Fruit fly (Drosophila melanogaster): ENCODE data around the gene CG46456.

CG46456 gene

DNA sequence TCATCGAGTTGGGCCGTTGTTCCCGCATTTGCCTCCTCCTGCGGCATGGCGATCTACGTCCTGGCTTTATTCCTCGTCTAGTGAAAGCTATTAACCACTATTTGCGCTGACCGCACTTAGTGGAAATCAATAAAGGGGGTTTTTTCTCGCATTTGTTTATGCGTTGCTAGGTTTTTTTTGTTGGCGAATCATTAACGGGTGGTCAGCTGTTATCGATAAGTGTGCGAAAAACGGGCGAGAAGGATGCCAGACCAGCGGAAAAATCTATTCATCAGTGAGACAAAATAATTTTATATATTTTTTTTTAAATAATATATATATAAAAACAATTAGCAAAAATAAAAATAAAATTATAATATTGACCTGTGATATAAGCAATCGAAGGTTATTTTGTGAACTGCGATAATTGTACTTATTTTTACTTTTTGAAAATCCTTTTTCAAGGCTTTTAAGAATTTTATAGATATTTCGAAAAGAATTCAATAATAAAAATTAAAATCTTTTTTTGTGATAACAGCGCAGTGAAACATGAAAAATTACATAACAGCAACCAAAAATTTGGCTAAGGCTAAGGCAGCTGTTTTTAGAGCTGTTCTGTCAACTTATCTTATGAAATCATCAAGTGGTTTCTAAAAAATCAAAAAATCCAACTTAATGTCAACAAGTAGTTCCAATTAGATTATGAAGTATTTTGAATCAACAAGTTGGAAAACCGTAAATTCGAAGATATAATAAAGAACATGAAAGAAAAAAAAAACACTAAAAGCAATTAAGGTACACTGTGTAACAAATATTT is 4.3 kb upstream of the CG46456 start, which contains the start of gene Klp64D:
TSS of gene Klp64D (minus strand) at position 185 of the 796 bp plus-strand sequence.
- TF ChIP-seq dac (GFP tag; optimal IDR thresholded peaks at IDR 0.05) (no peak), lz (GFP tag; optimal IDR thresholded peaks at IDR 0.05) (no peak), CG6808 (GFP tag; optimal IDR thresholded peaks at IDR 0.05) (no peak), Blimp-1 (GFP tag; optimal IDR thresholded peaks at IDR 0.05) (no peak), CG3032 (tag; optimal IDR thresholded peaks at IDR 0.05) (peak; percentile 40), CG8632 (GFP tag; optimal IDR thresholded peaks at IDR 0.05) (peak; percentile 27), CG11294 (GFP tag; IDR thresholded peaks at IDR 0.05) (no peak), Hr4 (GFP tag; optimal IDR thresholded peaks at IDR 0.05) (peak; percentile 14), CG11902 (GFP tag; optimal IDR thresholded peaks at IDR 0.05) (no peak), Sox15 (GFP tag; optimal IDR thresholded peaks at IDR 0.05) (no peak), fd59A (GFP tag; optimal IDR thresholded peaks at IDR 0.05) (no peak), CG32006 (GFP tag; optimal IDR thresholded peaks at IDR 0.05) (peak; percentile 13), vri (GFP tag; optimal IDR thresholded peaks at IDR 0.05) (peak; percentile 45), OdsH (GFP tag; optimal IDR thresholded peaks at IDR 0.05) (peak; percentile 22), svp (GFP tag) (peak; percentile 14), Eip78C (GFP tag) (no peak), cyc (GFP tag; optimal IDR thresholded peaks at IDR 0.05) (no peak), CG15336 (GFP tag; IDR thresholded peaks at IDR 0.05) (no peak), CG8119 (GFP tag; IDR thresholded peaks at IDR 0.05) (no peak), pdm3 (GFP tag; optimal IDR thresholded peaks at IDR 0.05) (no peak), eg (GFP tag; IDR thresholded peaks at IDR 0.05) (0 out of 3 replicates have a peak, but pooled peaks have one; percentile 49), CG10669 (GFP tag; optimal IDR thresholded peaks at IDR 0.05) (no peak), Sox14 (GFP tag; optimal IDR thresholded peaks at IDR 0.05) (no peak), Ets21C (GFP tag; optimal IDR thresholded peaks at IDR 0.05) (no peak), salr (GFP tag; optimal IDR thresholded peaks at IDR 0.05) (no peak), CG3919 (GFP tag; optimal IDR thresholded peaks at IDR 0.05) (no peak), CG8319 (GFP tag; optimal IDR thresholded peaks at IDR 0.05) (no peak), CG6276 (GFP tag; optimal IDR thresholded peaks at IDR 0.05) (no peak), CG1621 (tag; optimal IDR thresholded peaks at IDR 0.05) (no peak), CG10631 (GFP tag; optimal IDR thresholded peaks at IDR 0.05) (peak; percentile 47), CG34406 (GFP tag; optimal IDR thresholded peaks at IDR 0.05) (no peak), Sox102F (GFP tag; optimal IDR thresholded peaks at IDR 0.05) (no peak), Met (GFP tag; optimal IDR thresholded peaks at IDR 0.05) (peak; percentile 24), esn (GFP tag; optimal IDR thresholded peaks at IDR 0.05) (no peak)

DNA sequence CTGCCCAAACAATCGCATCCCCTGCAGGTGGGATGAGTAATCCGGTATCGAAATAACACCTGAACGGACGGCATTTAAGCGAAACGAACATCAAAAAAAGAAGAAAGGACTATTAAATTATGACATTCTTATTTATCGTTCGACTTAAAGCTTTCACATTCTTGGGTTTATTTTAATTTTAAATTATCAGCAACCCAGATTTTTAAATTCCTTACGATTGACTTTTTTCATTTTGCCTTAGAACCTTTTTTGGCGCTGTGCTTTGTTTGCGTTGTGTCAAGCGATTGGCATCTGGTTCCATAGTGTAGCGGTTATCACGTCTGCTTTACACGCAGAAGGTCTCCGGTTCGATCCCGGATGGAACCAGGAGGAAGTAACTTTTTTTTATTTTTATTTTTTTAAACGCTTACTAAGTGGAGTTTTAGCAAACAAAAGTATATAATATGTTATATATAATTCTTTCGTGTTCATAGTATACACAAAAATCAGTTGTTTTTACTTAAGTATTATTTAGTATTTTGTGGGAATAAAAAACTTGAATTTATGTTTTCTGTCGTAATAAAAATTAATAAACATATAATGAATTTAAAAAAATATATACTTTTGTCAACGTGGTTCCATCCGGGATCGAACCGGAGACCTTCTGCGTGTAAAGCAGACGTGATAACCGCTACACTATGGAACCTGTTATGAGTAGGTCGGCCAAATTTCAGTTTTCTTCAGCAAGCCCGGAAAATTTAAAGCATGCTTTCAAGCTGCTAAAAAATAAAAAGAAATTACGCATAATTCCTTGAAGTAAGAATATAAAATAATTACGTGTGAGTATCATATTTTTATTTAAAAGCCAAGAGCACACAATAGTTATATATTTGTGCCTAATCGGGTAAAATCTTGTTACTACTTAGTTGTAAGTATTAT is 1.2 kb upstream of the CG46456 start:
- TF ChIP-seq Eip78C (GFP tag): peak; percentile 57
- peak; percentile 13 for TF ChIP-seq CG9139 (GFP tag; optimal IDR thresholded peaks at IDR 0.05)
- no peak for TF ChIP-seq CG10669 (GFP tag; optimal IDR thresholded peaks at IDR 0.05)
- no peak for TF ChIP-seq OdsH (GFP tag; optimal IDR thresholded peaks at IDR 0.05)
- TF ChIP-seq Eip93F (GFP tag; optimal IDR thresholded peaks at IDR 0.05): peak; percentile 40
- peak; percentile 44 for TF ChIP-seq CG6276 (GFP tag; optimal IDR thresholded peaks at IDR 0.05)
- peak; percentile 12 for TF ChIP-seq svp (GFP tag)

DNA sequence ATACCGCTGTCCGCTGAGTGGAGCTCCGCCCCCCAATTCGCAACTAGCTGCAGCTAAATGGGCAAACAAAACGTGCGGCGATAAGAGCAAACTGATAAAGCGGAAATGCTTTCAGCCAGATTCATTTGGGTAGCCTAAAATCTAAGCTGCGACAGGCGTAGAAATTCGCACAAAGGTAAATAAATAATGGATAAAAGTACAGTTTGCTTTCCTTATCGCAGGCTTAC is 590 bp upstream of the CG46456 start, which contains the start of gene lama:
TSS of gene lama (minus strand) at position 101 of the 227 bp plus-strand sequence.
- TF ChIP-seq fd59A (GFP tag; optimal IDR thresholded peaks at IDR 0.05) (no peak), acj6 (GFP tag; optimal IDR thresholded peaks at IDR 0.05) (no peak), OdsH (GFP tag; optimal IDR thresholded peaks at IDR 0.05) (no peak), salr (GFP tag; optimal IDR thresholded peaks at IDR 0.05) (no peak), CG15336 (GFP tag; IDR thresholded peaks at IDR 0.05) (no peak), net (GFP tag; optimal IDR thresholded peaks at IDR 0.05) (no peak), CG6792 (GFP tag; optimal IDR thresholded peaks at IDR 0.05) (no peak), CG10631 (GFP tag; optimal IDR thresholded peaks at IDR 0.05) (no peak), CG8119 (GFP tag; IDR thresholded peaks at IDR 0.05) (no peak), CG8319 (GFP tag; optimal IDR thresholded peaks at IDR 0.05) (no peak), dsx (GFP tag; optimal IDR thresholded peaks at IDR 0.05; ENCODE audit: poor library complexity, severe bottlenecking) (no peak), lz (GFP tag; optimal IDR thresholded peaks at IDR 0.05) (no peak), CG6163 (GFP tag; IDR thresholded peaks at IDR 0.05) (no peak), pdm3 (GFP tag; optimal IDR thresholded peaks at IDR 0.05) (no peak), CG9139 (GFP tag; optimal IDR thresholded peaks at IDR 0.05) (no peak), cyc (GFP tag; optimal IDR thresholded peaks at IDR 0.05) (no peak), eg (GFP tag; IDR thresholded peaks at IDR 0.05) (no peak), esn (GFP tag; optimal IDR thresholded peaks at IDR 0.05) (no peak)

Data from whole organism, prepupa.